Worm (Caenorhabditis elegans) whole organism, young adult: ENCODE data around the gene T19C4.24.

Experiments used
- B0019.2 ChIP-seq: fragments of 200-800 bp; sonication (Bioruptor generic); conservative IDR thresholded peaks from 2 replicates; pipeline ENCODE4 v1.3.6; 2022; ENCODE audit warnings: missing genetic modification reagents, missing genetic modification characterization, missing compliant biosample characterization
- B0035.1 ChIP-seq: sonication (generic microtip); optimal IDR thresholded peaks from 2 replicates; lab custom pipeline; 2016; ENCODE audit warnings: missing genetic modification characterization, mild to moderate bottlenecking, missing compliant biosample characterization, missing genotype, missing genetic modification reagents
- F52B5.7 ChIP-seq: sonication (generic microtip); optimal IDR thresholded peaks from 2 replicates; lab custom pipeline; 2016; ENCODE audit warnings: mild to moderate bottlenecking, missing genetic modification characterization, missing compliant biosample characterization
- F55B11.4 ChIP-seq: sonication (generic microtip); optimal IDR thresholded peaks from 2 replicates; lab custom pipeline; 2016; ENCODE audit warnings: missing compliant biosample characterization, missing genetic modification characterization, borderline replicate concordance; ENCODE audit not compliant: insufficient read depth
- T26A5.8 ChIP-seq: sonication (generic microtip); optimal IDR thresholded peaks from 2 replicates; lab custom pipeline; 2016; ENCODE audit warnings: missing genetic modification characterization, missing compliant biosample characterization
- Y95B8A.8 ChIP-seq: fragments of 200-800 bp; sonication (Bioruptor generic); IDR thresholded peaks from 2 replicates; pipeline ENCODE4 v1.3.6; 2022; ENCODE audit warnings: missing genetic modification reagents, missing genetic modification characterization, missing compliant biosample characterization
- athp-1 ChIP-seq: sonication (generic microtip); optimal IDR thresholded peaks from 2 replicates; lab custom pipeline; 2017; ENCODE audit warnings: mild to moderate bottlenecking, missing genetic modification characterization, missing compliant biosample characterization
- attf-6 ChIP-seq: fragments of 200-800 bp; sonication (Bioruptor generic); IDR thresholded peaks from 2 replicates; pipeline ENCODE4 v1.3.6; 2022; ENCODE audit warnings: missing genetic modification reagents, missing genetic modification characterization, missing compliant biosample characterization
- bed-1 ChIP-seq: fragments of 200-800 bp; sonication (Bioruptor generic); IDR thresholded peaks from 2 replicates; pipeline ENCODE4 v1.3.6; 2022; ENCODE audit warnings: missing genetic modification reagents, missing genetic modification characterization, missing compliant biosample characterization
- cebp-1 ChIP-seq, 2 experiments: fragments of 200-800 bp in 1 of 2; sonication (Bioruptor generic) in 1 of 2; sonication (generic microtip) in 1 of 2; IDR thresholded peaks in 1 of 2; optimal IDR thresholded peaks in 1 of 2; 2 replicates each; pipeline versions ENCODE4 v1.3.6 to Lab custom; 2017 to 2022; ENCODE audit warnings: missing compliant biosample characterization in 2 of 2, missing genetic modification characterization in 2 of 2, mild to moderate bottlenecking in 1 of 2, missing genetic modification reagents in 1 of 2, moderate library complexity in 1 of 2
- cebp-2 ChIP-seq: fragments of 200-800 bp; sonication (Bioruptor generic); IDR thresholded peaks from 2 replicates; pipeline ENCODE4 v1.3.6; 2022; ENCODE audit warnings: missing genetic modification characterization, missing compliant biosample characterization
- ceh-79 ChIP-seq: sonication (generic microtip); optimal IDR thresholded peaks from 2 replicates; lab custom pipeline; 2017; ENCODE audit warnings: mild to moderate bottlenecking, missing genetic modification characterization, missing compliant biosample characterization
- ceh-91 ChIP-seq: fragments of 200-800 bp; sonication (Bioruptor generic); IDR thresholded peaks from 2 replicates; pipeline ENCODE4 v1.3.6; 2022; ENCODE audit warnings: missing genetic modification reagents, missing genetic modification characterization, missing compliant biosample characterization
- die-1 ChIP-seq: sonication (generic microtip); optimal IDR thresholded peaks from 2 replicates; lab custom pipeline; 2016; ENCODE audit warnings: missing genotype, mild to moderate bottlenecking, missing genetic modification characterization, missing compliant biosample characterization
- dpff-1 ChIP-seq: sonication (generic microtip); optimal IDR thresholded peaks from 2 replicates; lab custom pipeline; 2017; ENCODE audit warnings: mild to moderate bottlenecking, missing genetic modification characterization, missing compliant biosample characterization
- dpl-1 ChIP-seq: fragments of 150-350 bp; optimal IDR thresholded peaks from 2 replicates; lab custom pipeline; 2014; ENCODE audit warnings: missing biosample characterization, missing genetic modification reagents, missing genetic modification characterization
- gei-17 ChIP-seq: fragments of 200-800 bp; sonication (Bioruptor generic); optimal IDR thresholded peaks from 2 replicates; lab custom pipeline; 2018; ENCODE audit warnings: mild to moderate bottlenecking, missing genetic modification characterization, missing compliant biosample characterization
- hlh-26 ChIP-seq: fragments of 200-800 bp; sonication (Bioruptor generic); conservative IDR thresholded peaks from 2 replicates; pipeline ENCODE4 v1.3.6; 2022; ENCODE audit warnings: missing genetic modification reagents, missing genetic modification characterization, missing compliant biosample characterization
- hsf-1 ChIP-seq: fragments of 200-800 bp; sonication (Bioruptor generic); IDR thresholded peaks from 2 replicates; pipeline ENCODE4 v1.3.6; 2022; ENCODE audit warnings: missing genetic modification reagents, missing genetic modification characterization, missing compliant biosample characterization
- let-526 ChIP-seq: fragments of 200-800 bp; sonication (Bioruptor generic); IDR thresholded peaks from 2 replicates; pipeline ENCODE4 v1.3.6; 2022; ENCODE audit warnings: missing genetic modification reagents, missing genetic modification characterization, missing compliant biosample characterization
- let-607 ChIP-seq, 2 experiments: fragments of 200-800 bp in 1 of 2; sonication (Bioruptor generic) in 1 of 2; sonication (generic microtip) in 1 of 2; optimal IDR thresholded peaks; 2 replicates each; lab custom pipeline; 2016 to 2018; ENCODE audit warnings: mild to moderate bottlenecking in 2 of 2, missing compliant biosample characterization in 2 of 2, missing genetic modification characterization in 2 of 2, moderate library complexity in 2 of 2, missing genotype in 1 of 2
- lsl-1 ChIP-seq: fragments of 200-800 bp; sonication (Bioruptor generic); optimal IDR thresholded peaks from 2 replicates; lab custom pipeline; 2018; ENCODE audit warnings: mild to moderate bottlenecking, missing genetic modification characterization, moderate library complexity, missing compliant biosample characterization
- madf-3 ChIP-seq: fragments of 200-800 bp; sonication (Bioruptor generic); IDR thresholded peaks from 2 replicates; pipeline ENCODE4 v1.3.6; 2022; ENCODE audit warnings: missing genetic modification reagents, missing genetic modification characterization, missing compliant biosample characterization
- mel-28 ChIP-seq: sonication (generic microtip); optimal IDR thresholded peaks from 2 replicates; lab custom pipeline; 2016; ENCODE audit warnings: borderline replicate concordance, mild to moderate bottlenecking, missing genetic modification characterization, missing compliant biosample characterization
- nfyb-1 ChIP-seq: fragments of 200-800 bp; sonication (Bioruptor generic); IDR thresholded peaks from 2 replicates; pipeline ENCODE4 v1.3.6; 2022; ENCODE audit warnings: missing genetic modification reagents, missing genetic modification characterization, missing compliant biosample characterization
- nhr-90 ChIP-seq: sonication (generic microtip); optimal IDR thresholded peaks from 2 replicates; lab custom pipeline; 2016; ENCODE audit warnings: missing genotype, mild to moderate bottlenecking, missing genetic modification characterization, missing compliant biosample characterization
- repo-1 ChIP-seq: sonication (generic microtip); optimal IDR thresholded peaks from 2 replicates; lab custom pipeline; 2017; ENCODE audit warnings: mild to moderate bottlenecking, missing genetic modification characterization, missing compliant biosample characterization
- sdz-38 ChIP-seq: sonication (generic microtip); optimal IDR thresholded peaks from 2 replicates; lab custom pipeline; 2016; ENCODE audit warnings: missing genotype, missing genetic modification characterization, missing compliant biosample characterization
- somi-1 ChIP-seq: fragments of 200-800 bp; sonication (Bioruptor generic); optimal IDR thresholded peaks from 2 replicates; lab custom pipeline; 2018; ENCODE audit warnings: mild to moderate bottlenecking, missing genetic modification characterization, missing compliant biosample characterization
- tbp1 ChIP-seq: fragments of 200-800 bp; sonication (Bioruptor generic); optimal IDR thresholded peaks from 2 replicates; lab custom pipeline; 2018; ENCODE audit warnings: mild to moderate bottlenecking, missing genetic modification characterization, missing compliant biosample characterization
- unc-62 ChIP-seq: fragments of 150-350 bp; optimal IDR thresholded peaks from 2 replicates; lab custom pipeline; 2014; ENCODE audit warnings: missing biosample characterization, missing genetic modification reagents, missing genetic modification characterization
- zim-3 ChIP-seq: sonication (generic microtip); optimal IDR thresholded peaks from 2 replicates; lab custom pipeline; 2017; ENCODE audit warnings: mild to moderate bottlenecking, missing genetic modification characterization, moderate library complexity, missing compliant biosample characterization
- ztf-18 ChIP-seq: sonication (generic microtip); optimal IDR thresholded peaks from 2 replicates; lab custom pipeline; 2016; ENCODE audit warnings: missing genotype, mild to moderate bottlenecking, missing genetic modification characterization, missing compliant biosample characterization
- ztf-26 ChIP-seq: sonication (generic microtip); optimal IDR thresholded peaks from 2 replicates; lab custom pipeline; 2017; ENCODE audit warnings: missing genetic modification characterization, missing compliant biosample characterization
- ztf-28 ChIP-seq: fragments of 200-800 bp; sonication (Bioruptor generic); IDR thresholded peaks from 2 replicates; pipeline ENCODE4 v1.3.6; 2022; ENCODE audit warnings: missing genetic modification reagents, missing genetic modification characterization, missing compliant biosample characterization
- ztf-3 ChIP-seq: fragments of 200-800 bp; sonication (Bioruptor generic); optimal IDR thresholded peaks from 2 replicates; lab custom pipeline; 2018; ENCODE audit warnings: mild to moderate bottlenecking, missing genetic modification characterization, missing compliant biosample characterization

Gene T19C4.24

DNA sequence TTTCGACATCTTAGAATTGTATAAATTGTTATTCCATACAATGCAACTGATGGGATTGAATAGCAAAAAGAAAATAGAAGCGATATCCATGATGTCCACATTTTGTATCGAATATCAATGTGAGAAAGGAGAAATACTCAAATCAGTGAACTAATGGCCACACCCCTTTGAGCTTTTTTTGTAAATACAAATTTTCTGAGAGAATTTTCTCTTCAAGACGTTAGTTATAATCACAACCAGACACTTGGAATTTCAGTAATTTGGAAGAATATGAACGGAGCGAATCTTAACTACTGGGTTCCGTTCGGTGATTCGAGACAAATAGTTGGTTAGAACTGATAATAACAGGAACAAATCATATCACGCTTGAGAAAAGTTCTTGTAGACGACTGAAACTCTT, 15.0 kb upstream of the T19C4.24 start, which contains the start of gene srg-41:
TSS of gene srg-41 (minus strand) at position 101 of the 400 bp plus-strand sequence.
- TF ChIP-seq dpl-1 (GFP tag; lab: Kevin White, UChicago) (no peak), die-1 (no peak), somi-1 (GFP tag; lab: Kevin White, UChicago) (no peak), ceh-79 (tag; lab: Kevin White, UChicago) (no peak), gei-17 (GFP tag; lab: Kevin White, UChicago) (no peak), nfyb-1 (GFP tag; lab: Robert Waterston, UW) (no peak), bed-1 (no peak), ztf-28 (GFP tag; lab: Robert Waterston, UW) (no peak), let-607 (tag; optimal IDR thresholded peaks at IDR 0.05; lab: Kevin White, UChicago) (no peak), tbp1 (GFP tag; lab: Kevin White, UChicago) (no peak), F55B11.4 (tag; lab: Kevin White, UChicago) (no peak), B0035.1 (tag; lab: Kevin White, UChicago) (no peak), ztf-18 (no peak), Y95B8A.8 (GFP tag; lab: Robert Waterston, UW) (no peak)

ce11 chrV:11157947-11158346, 11.1 kb upstream of the T19C4.24 start, which contains the start of gene srg-42:
srg-42 (minus strand) TSS chrV:11158047.
- no peak for TF ChIP-seq T26A5.8 (tag; lab: Kevin White, UChicago)
- no peak for TF ChIP-seq lsl-1
- no peak for TF ChIP-seq dpff-1 (tag; lab: Kevin White, UChicago)
- TF ChIP-seq bed-1, result no peak
- no peak for TF ChIP-seq cebp-1 (GFP tag; IDR thresholded peaks at IDR 0.05; lab: Robert Waterston, UW)
- no peak for TF ChIP-seq cebp-1 (tag; optimal IDR thresholded peaks at IDR 0.05; lab: Kevin White, UChicago)

ce11 chrV:11156589-11156988, 9.8 kb upstream of the T19C4.24 start:
- TF ChIP-seq attf-6 (GFP tag; lab: Robert Waterston, UW), result no peak
- TF ChIP-seq mel-28 (tag; lab: Kevin White, UChicago), result no peak
- TF ChIP-seq athp-1 (tag; lab: Kevin White, UChicago), result no peak
- no peak for TF ChIP-seq sdz-38 (tag; lab: Kevin White, UChicago)
- no peak for TF ChIP-seq ztf-18
- TF ChIP-seq unc-62 (GFP tag; lab: Kevin White, UChicago), result no peak
- TF ChIP-seq hlh-26 (GFP tag; lab: Robert Waterston, UW), result no peak
- TF ChIP-seq repo-1 (tag; lab: Kevin White, UChicago), result no peak
- TF ChIP-seq cebp-2, result no peak
- TF ChIP-seq nhr-90 (tag; lab: Kevin White, UChicago), result no peak
- TF ChIP-seq let-526 (GFP tag; lab: Robert Waterston, UW), result no peak
- no peak for TF ChIP-seq zim-3 (tag; lab: Kevin White, UChicago)
- no peak for TF ChIP-seq let-607 (tag; optimal IDR thresholded peaks at IDR 0.05; lab: Kevin White, UChicago)
- TF ChIP-seq F52B5.7 (tag; lab: Kevin White, UChicago), result no peak
- no peak for TF ChIP-seq ztf-3 (GFP tag; lab: Kevin White, UChicago)
- TF ChIP-seq ceh-91 (GFP tag; lab: Robert Waterston, UW), result no peak
- TF ChIP-seq B0019.2 (GFP tag; lab: Robert Waterston, UW), result no peak
- no peak for TF ChIP-seq madf-3
- TF ChIP-seq hsf-1 (GFP tag; lab: Robert Waterston, UW), result no peak
- no peak for TF ChIP-seq ztf-26 (tag; lab: Kevin White, UChicago)
